Worm (Caenorhabditis elegans) whole organism, late embryonic: ENCODE measurements around the gene fbxa-218.

ENCODE experiments used
- ama-1 ChIP-seq: fragments of 150-350 bp; optimal IDR thresholded peaks from 2 replicates; lab custom pipeline; 2014
- ceh-24 ChIP-seq: sonication (generic microtip); optimal IDR thresholded peaks from 2 replicates; lab custom pipeline; 2016; ENCODE audit warnings: mild to moderate bottlenecking, missing genetic modification characterization, missing compliant biosample characterization
- ceh-9 ChIP-seq: sonication (generic microtip); optimal IDR thresholded peaks from 2 replicates; lab custom pipeline; 2016; ENCODE audit warnings: mild to moderate bottlenecking, missing genetic modification characterization, inconsistent platforms, missing compliant biosample characterization
- hlh-8 ChIP-seq: sonication (generic microtip); optimal IDR thresholded peaks from 2 replicates; lab custom pipeline; 2016; ENCODE audit warnings: missing genotype, missing genetic modification characterization, missing compliant biosample characterization
- pax-1 ChIP-seq: fragments of 150-350 bp; optimal IDR thresholded peaks from 2 replicates; lab custom pipeline; 2014; ENCODE audit warnings: missing biosample characterization, missing genetic modification characterization
- pha-2 ChIP-seq: sonication (generic microtip); optimal IDR thresholded peaks from 2 replicates; lab custom pipeline; 2017; ENCODE audit warnings: mild to moderate bottlenecking, missing genetic modification characterization, missing compliant biosample characterization

ce11 chrIII:12429579-12430084 lies 6.7 kb upstream of the fbxa-218 start, which contains the start of gene snr-6:
- TF ChIP-seq ama-1 (lab: Kevin White, UChicago) (no peak), pax-1 (tag; lab: Kevin White, UChicago) (peak; percentile 55), ceh-9 (tag; lab: Kevin White, UChicago) (no peak), hlh-8 (no peak), pha-2 (tag; lab: Kevin White, UChicago) (no peak), ceh-24 (tag; lab: Kevin White, UChicago) (no peak)
